Fruit fly (Drosophila melanogaster): ENCODE measurements around the gene RhoGAP71E.

The RhoGAP71E gene

dm6 chr3L:15590803-15591597 is 2.3 kb downstream of the RhoGAP71E start (continued):
- peak; percentile 7 for TF ChIP-seq CG15601 (tag; optimal IDR thresholded peaks at IDR 0.05)
- 0 out of 2 replicates have a peak, but pooled peaks have one; percentile 15 for TF ChIP-seq CG17328 (GFP tag; IDR thresholded peaks at IDR 0.05)
- TF ChIP-seq CG15514 (GFP tag; optimal IDR thresholded peaks at IDR 0.05) = peak; percentile 51
- TF ChIP-seq grn (GFP tag; optimal IDR thresholded peaks at IDR 0.05) = peak; percentile 24
- TF ChIP-seq CG7357 (GFP tag; IDR thresholded peaks at IDR 0.05) = no peak
- TF ChIP-seq gem (tag; optimal IDR thresholded peaks at IDR 0.05) = peak; percentile 53
- TF ChIP-seq ab (GFP tag; optimal IDR thresholded peaks at IDR 0.05) = no peak
- TF ChIP-seq CG34224 (GFP tag; IDR thresholded peaks at IDR 0.05; ENCODE audit: partially characterized antibody) = no peak
- TF ChIP-seq CG13624 (GFP tag; optimal IDR thresholded peaks at IDR 0.05) = peak; percentile 2
- TF ChIP-seq MESR4 (GFP tag; optimal IDR thresholded peaks at IDR 0.05) = no peak
- no peak for TF ChIP-seq gsb (GFP tag; IDR thresholded peaks at IDR 0.05)
- TF ChIP-seq CG7987 (GFP tag; optimal IDR thresholded peaks at IDR 0.05) = peak; percentile 32
- TF ChIP-seq nau (GFP tag; optimal IDR thresholded peaks at IDR 0.05) = peak; percentile 48
- TF ChIP-seq CG7556 (GFP tag; optimal IDR thresholded peaks at IDR 0.05) = peak; percentile 19
- TF ChIP-seq CG32772 (GFP tag; IDR thresholded peaks at IDR 0.05) = no peak
- peak; percentile 18 for TF ChIP-seq sug (tag; optimal IDR thresholded peaks at IDR 0.05)
- TF ChIP-seq odd (GFP tag; optimal IDR thresholded peaks at IDR 0.05) = peak; percentile 27
- TF ChIP-seq sim (GFP tag; IDR thresholded peaks at IDR 0.05) = no peak
- TF ChIP-seq caup (GFP tag; optimal IDR thresholded peaks at IDR 0.05; ENCODE audit: severe bottlenecking) = peak; percentile 6
- TF ChIP-seq cg (GFP tag; optimal IDR thresholded peaks at IDR 0.05) = peak; percentile 36
- no peak for TF ChIP-seq MTF-1 (GFP tag; optimal IDR thresholded peaks at IDR 0.05; ENCODE audit: borderline replicate concordance)
- TF ChIP-seq unpg (GFP tag; optimal IDR thresholded peaks at IDR 0.05) = peak; percentile 25
- TF ChIP-seq crc (GFP tag; optimal IDR thresholded peaks at IDR 0.05) = peak; percentile 5
- TF ChIP-seq eve (GFP tag; optimal IDR thresholded peaks at IDR 0.05) = no peak
- no peak for TF ChIP-seq NfI (GFP tag; optimal IDR thresholded peaks at IDR 0.05)
- no peak for TF ChIP-seq hb (GFP tag; IDR thresholded peaks at IDR 0.05; ENCODE audit: partially characterized antibody)
- TF ChIP-seq CG12659 (GFP tag; optimal IDR thresholded peaks at IDR 0.05) = peak; percentile 15
- no peak for TF ChIP-seq CG9609 (GFP tag; optimal IDR thresholded peaks at IDR 0.05)
- 0 out of 3 replicates have a peak, but pooled peaks have one; percentile 5 for TF ChIP-seq z (GFP tag; IDR thresholded peaks at IDR 0.05)

- TF ChIP-seq gsb-n (tag; optimal IDR thresholded peaks at IDR 0.05) (peak; percentile 25), CG8281 (tag; optimal IDR thresholded peaks at IDR 0.05) (no peak), dimm (GFP tag; IDR thresholded peaks at IDR 0.05) (no peak), Aef1 (GFP tag; IDR thresholded peaks at IDR 0.05) (no peak), pb (GFP tag; optimal IDR thresholded peaks at IDR 0.05) (no peak), Hmx (GFP tag; optimal IDR thresholded peaks at IDR 0.05) (no peak), chm (GFP tag; IDR thresholded peaks at IDR 0.05) (no peak), HmgD (GFP tag; optimal IDR thresholded peaks at IDR 0.05) (no peak), Xbp1 (GFP tag; optimal IDR thresholded peaks at IDR 0.05) (no peak), Scr (GFP tag; IDR thresholded peaks at IDR 0.05; ENCODE audit: partially characterized antibody) (no peak), CG10979 (tag; optimal IDR thresholded peaks at IDR 0.05) (peak; percentile 59), pnt (GFP tag; optimal IDR thresholded peaks at IDR 0.05) (no peak), HLH3B (GFP tag; IDR thresholded peaks at IDR 0.05) (peak; percentile 48), kah (GFP tag; optimal IDR thresholded peaks at IDR 0.05) (peak; percentile 19), zfh1 (GFP tag; IDR thresholded peaks at IDR 0.05) (no peak), CG17328 (GFP tag; IDR thresholded peaks at IDR 0.05) (peak; percentile 38; the same call in 1 of the 2 replicates), CG10147 (GFP tag; optimal IDR thresholded peaks at IDR 0.05) (peak; percentile 52), CG2889 (GFP tag; IDR thresholded peaks at IDR 0.05) (0 out of 3 replicates have a peak, but pooled peaks have one; percentile 18), otp (GFP tag; IDR thresholded peaks at IDR 0.05) (no peak), Mrtf (GFP tag; IDR thresholded peaks at IDR 0.05) (no peak), nau (GFP tag; optimal IDR thresholded peaks at IDR 0.05) (no peak)
Observed at dm6 chr3L:15592536-15593260, 4.0 kb downstream of the RhoGAP71E start.

Measured in whole organism, embryonic.